Fruit fly (Drosophila melanogaster): ENCODE data around the gene Asciz.

The Asciz gene

DNA sequence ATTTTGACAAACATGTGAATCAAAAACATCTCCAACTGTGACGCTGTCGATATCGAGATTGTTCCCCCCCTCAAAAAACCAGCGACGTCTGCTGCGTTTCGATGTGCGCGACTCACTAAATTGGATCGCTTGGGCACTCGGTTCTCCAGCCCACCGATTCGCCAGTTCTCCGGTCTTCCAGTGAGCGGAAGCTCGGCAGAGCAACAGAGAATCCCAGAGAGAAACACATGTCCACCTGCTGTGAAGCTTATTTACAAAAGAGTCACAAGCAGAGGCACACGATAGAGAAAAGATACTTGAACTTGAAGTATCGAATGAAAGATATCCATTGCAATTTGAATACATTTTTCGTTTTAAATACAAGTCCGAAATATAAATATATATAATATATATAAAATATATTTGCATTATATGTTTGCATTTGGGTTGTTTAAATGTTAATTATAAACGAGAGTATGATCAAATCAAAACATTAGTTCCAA is 31.9 kb downstream of the Asciz start (continued):
- TF ChIP-seq NFAT (GFP tag; IDR thresholded peaks at IDR 0.05) (peak; percentile 41; the same call in 1 of the 2 replicates), Dip3 (GFP tag; optimal IDR thresholded peaks at IDR 0.05) (no peak), jing (GFP tag; optimal IDR thresholded peaks at IDR 0.05) (no peak), GATAe (GFP tag; conservative IDR thresholded peaks at IDR 0.05) (no peak), danr (GFP tag; IDR thresholded peaks at IDR 0.05) (no peak), CG6272 (GFP tag; IDR thresholded peaks at IDR 0.05) (no peak), Max (GFP tag; optimal IDR thresholded peaks at IDR 0.05) (no peak), crc (GFP tag; optimal IDR thresholded peaks at IDR 0.05) (no peak), CG18599 (GFP tag; optimal IDR thresholded peaks at IDR 0.05) (peak; percentile 43), CG10543 (GFP tag; optimal IDR thresholded peaks at IDR 0.05) (peak; percentile 25), exex (tag; optimal IDR thresholded peaks at IDR 0.05) (no peak), lilli (GFP tag; optimal IDR thresholded peaks at IDR 0.05) (no peak), knrl (GFP tag; IDR thresholded peaks at IDR 0.05; ENCODE audit: partially characterized antibody) (no peak), CG5180 (GFP tag; optimal IDR thresholded peaks at IDR 0.05) (no peak), CG34376 (GFP tag; optimal IDR thresholded peaks at IDR 0.05) (peak; percentile 6), ap (GFP tag; IDR thresholded peaks at IDR 0.05) (no peak), HmgZ (tag; optimal IDR thresholded peaks at IDR 0.05) (no peak), esg (GFP tag; conservative IDR thresholded peaks at IDR 0.05) (no peak), stc (GFP tag; IDR thresholded peaks at IDR 0.05) (no peak), Ravus (GFP tag; IDR thresholded peaks at IDR 0.05) (no peak), CrebB (tag; optimal IDR thresholded peaks at IDR 0.05) (peak; percentile 5), sob (GFP tag; IDR thresholded peaks at IDR 0.05) (peak; percentile 22; the same call in 1 of the 2 replicates), CG11695 (GFP tag; IDR thresholded peaks at IDR 0.05) (no peak), dati (GFP tag; IDR thresholded peaks at IDR 0.05) (no peak), tio (GFP tag; optimal IDR thresholded peaks at IDR 0.05) (no peak), nau (GFP tag; optimal IDR thresholded peaks at IDR 0.05) (peak; percentile 9), CG3163 (GFP tag; optimal IDR thresholded peaks at IDR 0.05) (peak; percentile 26), sqz (GFP tag; optimal IDR thresholded peaks at IDR 0.05) (no peak), sens (GFP tag) (no peak), HHEX (GFP tag; optimal IDR thresholded peaks at IDR 0.05) (no peak), pan (optimal IDR thresholded peaks at IDR 0.05) (no peak), pan (GFP tag; optimal IDR thresholded peaks at IDR 0.05 in 1 of 2, IDR thresholded peaks at IDR 0.05 in 1 of 2) (peak in 1 of 2 experiments; percentile 14), D19B (GFP tag; optimal IDR thresholded peaks at IDR 0.05) (peak; percentile 93), CG10431 (GFP tag; optimal IDR thresholded peaks at IDR 0.05) (no peak), ems (GFP tag; optimal IDR thresholded peaks at IDR 0.05) (no peak), CG17385 (GFP tag; optimal IDR thresholded peaks at IDR 0.05) (peak; percentile 39), CG18619 (GFP tag; optimal IDR thresholded peaks at IDR 0.05) (peak; percentile 19), Usf (GFP tag; optimal IDR thresholded peaks at IDR 0.05) (no peak), ttk (GFP tag; IDR thresholded peaks at IDR 0.05) (no peak), CG30020 (tag; optimal IDR thresholded peaks at IDR 0.05) (no peak), CG13775 (GFP tag; optimal IDR thresholded peaks at IDR 0.05) (no peak), CG16779 (GFP tag; IDR thresholded peaks at IDR 0.05) (no peak), dmrt99B (tag; optimal IDR thresholded peaks at IDR 0.05) (peak; percentile 8), CG11085 (GFP tag; IDR thresholded peaks at IDR 0.05) (no peak), CG3838 (GFP tag; optimal IDR thresholded peaks at IDR 0.05) (no peak), nmo (GFP tag; optimal IDR thresholded peaks at IDR 0.05) (no peak), emc (GFP tag; optimal IDR thresholded peaks at IDR 0.05) (no peak), Optix (GFP tag; IDR thresholded peaks at IDR 0.05) (no peak), amos (GFP tag; IDR thresholded peaks at IDR 0.05; ENCODE audit: partially characterized antibody) (peak; percentile 32; the same call in 1 of the 2 replicates), CG8765 (GFP tag; IDR thresholded peaks at IDR 0.05) (no peak), CG7357 (GFP tag; IDR thresholded peaks at IDR 0.05) (no peak), CG9437 (GFP tag; optimal IDR thresholded peaks at IDR 0.05) (no peak)
